Fruit fly (Drosophila melanogaster) whole organism, embryonic: ENCODE results near the gene CG31637.

Experiments used
- Atf3 ChIP-seq: fragments of 200-800 bp; sonication (Bioruptor generic); optimal IDR thresholded peaks from 3 replicates; lab custom pipeline; 2016; ENCODE audit warnings: missing biosample characterization, missing genetic modification characterization
- Bdp1 ChIP-seq: fragments of 200-800 bp; sonication (Bioruptor generic); optimal IDR thresholded peaks from 3 replicates; lab custom pipeline; 2016; ENCODE audit warnings: missing biosample characterization, missing genetic modification characterization
- Bgb ChIP-seq: fragments of 200-800 bp; sonication (Bioruptor generic); IDR thresholded peaks from 2 replicates; pipeline ENCODE4 v1.3.6; 2022; ENCODE audit warnings: missing biosample characterization, missing genetic modification characterization; ENCODE audit not compliant: partially characterized antibody
- Bteb2 ChIP-seq: fragments of 200-800 bp; sonication (Bioruptor generic); optimal IDR thresholded peaks from 2 replicates; lab custom pipeline; 2016; ENCODE audit warnings: missing biosample characterization, missing genetic modification characterization
- CG1024 ChIP-seq: fragments of 200-800 bp; sonication (Bioruptor generic); IDR thresholded peaks from 2 replicates; pipeline ENCODE4 v1.3.6; 2022; ENCODE audit warnings: missing biosample characterization, missing genetic modification characterization
- CG10565 ChIP-seq: fragments of 200-800 bp; sonication (Bioruptor generic); optimal IDR thresholded peaks from 3 replicates; lab custom pipeline; 2016; ENCODE audit warnings: missing biosample characterization, mild to moderate bottlenecking, missing genetic modification characterization
- CG11247 ChIP-seq: fragments of 200-800 bp; sonication (Bioruptor generic); IDR thresholded peaks from 2 replicates; pipeline ENCODE4 v1.3.6; 2022; ENCODE audit warnings: missing biosample characterization, missing genetic modification characterization
- CG11560 ChIP-seq: fragments of 200-800 bp; sonication (Bioruptor generic); IDR thresholded peaks from 3 replicates; pipeline ENCODE4 v1.3.6; 2022; ENCODE audit warnings: missing biosample characterization, missing genetic modification characterization
- CG14860 ChIP-seq: fragments of 200-800 bp; sonication (Bioruptor generic); IDR thresholded peaks from 3 replicates; pipeline ENCODE4 v1.3.6; 2022; ENCODE audit warnings: missing biosample characterization, missing genetic modification characterization; ENCODE audit not compliant: partially characterized antibody
- CG15011 ChIP-seq: fragments of 200-800 bp; sonication (Bioruptor generic); optimal IDR thresholded peaks from 3 replicates; lab custom pipeline; 2018; ENCODE audit warnings: missing biosample characterization, mild to moderate bottlenecking, missing genetic modification characterization
- CG15601 ChIP-seq: fragments of 200-800 bp; sonication (Bioruptor generic); optimal IDR thresholded peaks from 3 replicates; lab custom pipeline; 2019; ENCODE audit warnings: missing biosample characterization, mild to moderate bottlenecking, missing genetic modification characterization, moderate library complexity
- CG16863 ChIP-seq: fragments of 200-800 bp; sonication (Bioruptor generic); optimal IDR thresholded peaks from 3 replicates; lab custom pipeline; 2016; ENCODE audit warnings: missing biosample characterization, missing genetic modification characterization
- CG18476 ChIP-seq: fragments of 200-800 bp; sonication (Bioruptor generic); optimal IDR thresholded peaks from 2 replicates; lab custom pipeline; 2016; ENCODE audit warnings: missing biosample characterization, mild to moderate bottlenecking, missing genetic modification characterization
- CG30431 ChIP-seq: fragments of 200-800 bp; sonication (Bioruptor generic); optimal IDR thresholded peaks from 2 replicates; lab custom pipeline; 2017; ENCODE audit warnings: missing biosample characterization, missing genetic modification characterization
- CG3065 ChIP-seq: fragments of 200-800 bp; sonication (Bioruptor generic); optimal IDR thresholded peaks from 2 replicates; lab custom pipeline; 2016; ENCODE audit warnings: missing biosample characterization, missing genetic modification characterization
- CG3995 ChIP-seq: fragments of 200-800 bp; sonication (Bioruptor generic); optimal IDR thresholded peaks from 3 replicates; lab custom pipeline; 2016; ENCODE audit warnings: missing biosample characterization, missing genetic modification characterization
- CG6791 ChIP-seq: fragments of 200-800 bp; sonication (Bioruptor generic); IDR thresholded peaks from 3 replicates; pipeline ENCODE4 v1.3.6; 2022; ENCODE audit warnings: missing biosample characterization, missing genetic modification characterization; ENCODE audit not compliant: partially characterized antibody
- CG7372 ChIP-seq: fragments of 200-800 bp; sonication (Bioruptor generic); IDR thresholded peaks from 2 replicates; pipeline ENCODE4 v1.3.6; 2022; ENCODE audit warnings: missing biosample characterization, missing genetic modification characterization
- CG8281 ChIP-seq: fragments of 200-800 bp; sonication (Bioruptor generic); optimal IDR thresholded peaks from 2 replicates; lab custom pipeline; 2018; ENCODE audit warnings: missing biosample characterization, mild to moderate bottlenecking, missing genetic modification characterization, moderate library complexity
- CHES-1-like ChIP-seq: fragments of 200-800 bp; sonication (Bioruptor generic); optimal IDR thresholded peaks from 2 replicates; lab custom pipeline; 2016; ENCODE audit warnings: missing biosample characterization, missing genetic modification characterization
- HLH4C ChIP-seq: fragments of 200-800 bp; sonication (Bioruptor generic); IDR thresholded peaks from 3 replicates; pipeline ENCODE4 v1.3.6; 2022; ENCODE audit warnings: missing biosample characterization, missing genetic modification characterization; ENCODE audit not compliant: partially characterized antibody
- HmgD ChIP-seq: fragments of 200-800 bp; sonication (Bioruptor generic); optimal IDR thresholded peaks from 3 replicates; lab custom pipeline; 2016; ENCODE audit warnings: missing biosample characterization, missing genetic modification characterization
- Kr ChIP-seq: fragments of 200-800 bp; sonication (Bioruptor generic); optimal IDR thresholded peaks from 2 replicates; lab custom pipeline; 2017; ENCODE audit warnings: missing biosample characterization, mild to moderate bottlenecking, missing genetic modification characterization
- Lim3 ChIP-seq: fragments of 200-800 bp; sonication (Bioruptor generic); IDR thresholded peaks from 2 replicates; pipeline ENCODE4 v1.3.6; 2022; ENCODE audit warnings: missing biosample characterization, missing genetic modification characterization
- Max ChIP-seq: fragments of 200-800 bp; sonication (Bioruptor generic); optimal IDR thresholded peaks from 2 replicates; lab custom pipeline; 2016; ENCODE audit warnings: missing biosample characterization, mild to moderate bottlenecking, missing genetic modification characterization
- Pdp1 ChIP-seq, 2 experiments: fragments of 200-800 bp; sonication (Bioruptor generic); optimal IDR thresholded peaks; 3 replicates each; lab custom pipeline; 2016; ENCODE audit warnings: missing biosample characterization in 2 of 2, missing genetic modification characterization in 2 of 2, mild to moderate bottlenecking in 1 of 2, moderate library complexity in 1 of 2
- Scr ChIP-seq: fragments of 200-800 bp; sonication (Bioruptor generic); IDR thresholded peaks from 2 replicates; pipeline ENCODE4 v1.3.6; 2022; ENCODE audit warnings: missing biosample characterization, missing genetic modification characterization; ENCODE audit not compliant: partially characterized antibody
- Six4 ChIP-seq: fragments of 200-800 bp; sonication (Bioruptor generic); optimal IDR thresholded peaks from 2 replicates; lab custom pipeline; 2016; ENCODE audit warnings: missing biosample characterization, missing genetic modification characterization
- Sox100B ChIP-seq: fragments of 200-800 bp; sonication (Bioruptor generic); optimal IDR thresholded peaks from 3 replicates; lab custom pipeline; 2018; ENCODE audit warnings: missing biosample characterization, mild to moderate bottlenecking, missing genetic modification characterization
- Stat92E ChIP-seq, 3 experiments: fragments of >200 bp in 2 of 3; fragments of 200-800 bp in 1 of 3; sonication (Bioruptor generic) in 1 of 3; optimal IDR thresholded peaks; 2 replicates each; lab custom pipeline; 2017 to 2019; ENCODE audit warnings: missing biosample characterization in 3 of 3, missing genetic modification characterization in 3 of 3, mild to moderate bottlenecking in 1 of 3, moderate library complexity in 1 of 3
- ab ChIP-seq: fragments of 200-800 bp; sonication (Bioruptor generic); optimal IDR thresholded peaks from 2 replicates; lab custom pipeline; 2016; ENCODE audit warnings: missing biosample characterization, missing genetic modification characterization
- ash1 ChIP-seq: fragments of 200-800 bp; sonication (Bioruptor generic); optimal IDR thresholded peaks from 2 replicates; lab custom pipeline; 2018; ENCODE audit warnings: missing biosample characterization, mild to moderate bottlenecking, missing genetic modification characterization
- btn ChIP-seq: fragments of 200-800 bp; sonication (Bioruptor generic); optimal IDR thresholded peaks from 2 replicates; lab custom pipeline; 2016; ENCODE audit warnings: missing biosample characterization, missing genetic modification characterization
- dan ChIP-seq: fragments of 200-800 bp; sonication (Bioruptor generic); IDR thresholded peaks from 2 replicates; pipeline ENCODE4 v1.3.6; 2022; ENCODE audit warnings: missing biosample characterization, missing genetic modification characterization
- disco-r ChIP-seq: fragments of 200-800 bp; sonication (Bioruptor generic); optimal IDR thresholded peaks from 2 replicates; lab custom pipeline; 2016; ENCODE audit warnings: missing biosample characterization, missing genetic modification characterization
- eyg ChIP-seq: fragments of 200-800 bp; sonication (Bioruptor generic); optimal IDR thresholded peaks from 3 replicates; lab custom pipeline; 2016; ENCODE audit warnings: missing biosample characterization, missing genetic modification characterization
- ind ChIP-seq: fragments of 200-800 bp; sonication (Bioruptor generic); optimal IDR thresholded peaks from 3 replicates; lab custom pipeline; 2016; ENCODE audit warnings: missing biosample characterization, missing genetic modification characterization
- insv ChIP-seq, 2 experiments: fragments of 200-800 bp; sonication (Bioruptor generic); optimal IDR thresholded peaks; 3 replicates each; lab custom pipeline; 2016 to 2018; ENCODE audit warnings: missing biosample characterization in 2 of 2, missing genetic modification characterization in 2 of 2
- mam ChIP-seq: fragments of 200-800 bp; sonication (Bioruptor generic); optimal IDR thresholded peaks from 3 replicates; lab custom pipeline; 2016; ENCODE audit warnings: missing biosample characterization, missing genetic modification characterization
- nau ChIP-seq: fragments of 200-800 bp; sonication (Bioruptor generic); optimal IDR thresholded peaks from 3 replicates; lab custom pipeline; 2017; ENCODE audit warnings: missing biosample characterization, mild to moderate bottlenecking, missing genetic modification characterization, missing genetic modification reagents
- pan ChIP-seq, 4 experiments: fragments of >200 bp in 3 of 4; fragments of 200-800 bp in 1 of 4; sonication (Bioruptor generic) in 1 of 4; optimal IDR thresholded peaks in 3 of 4; IDR thresholded peaks in 1 of 4; 2 replicates each; pipeline versions ENCODE4 v1.3.6 to Lab custom; 2017 to 2022; ENCODE audit warnings: missing biosample characterization in 2 of 4, missing genetic modification characterization in 2 of 4, mixed read lengths in 1 of 4
- peb ChIP-seq: fragments of 200-800 bp; sonication (Bioruptor generic); IDR thresholded peaks from 2 replicates; pipeline ENCODE4 v1.3.6; 2022; ENCODE audit warnings: missing biosample characterization, missing genetic modification characterization
- psq ChIP-seq: fragments of 200-800 bp; sonication (Bioruptor generic); optimal IDR thresholded peaks from 2 replicates; lab custom pipeline; 2017; ENCODE audit warnings: missing biosample characterization, missing genetic modification characterization
- row ChIP-seq: fragments of 200-800 bp; sonication (Bioruptor generic); IDR thresholded peaks from 3 replicates; pipeline ENCODE4 v1.3.6; 2022; ENCODE audit warnings: missing biosample characterization, missing genetic modification characterization
- so ChIP-seq: fragments of 200-800 bp; sonication (Bioruptor generic); IDR thresholded peaks from 3 replicates; pipeline ENCODE4 v1.3.6; 2022; ENCODE audit warnings: missing biosample characterization, missing genetic modification characterization
- toy ChIP-seq: fragments of 200-800 bp; sonication (Bioruptor generic); IDR thresholded peaks from 2 replicates; pipeline ENCODE4 v1.3.6; 2022; ENCODE audit warnings: missing biosample characterization, missing genetic modification characterization
- ttk ChIP-seq: fragments of 200-800 bp; sonication (Bioruptor generic); IDR thresholded peaks from 2 replicates; pipeline ENCODE4 v2.1.2; 2022; ENCODE audit warnings: missing biosample characterization, missing genetic modification characterization
- tup ChIP-seq: fragments of 200-800 bp; sonication (Bioruptor generic); optimal IDR thresholded peaks from 2 replicates; lab custom pipeline; 2016; ENCODE audit warnings: missing biosample characterization, mild to moderate bottlenecking, missing genetic modification characterization, moderate library complexity
- wek ChIP-seq: fragments of 200-800 bp; sonication (Bioruptor generic); optimal IDR thresholded peaks from 3 replicates; lab custom pipeline; 2018; ENCODE audit warnings: missing biosample characterization, mild to moderate bottlenecking, missing genetic modification characterization, moderate library complexity

The CG31637 gene

dm6 chr2L:6455955-6456599 is 42.4 kb upstream of the CG31637 start, which contains the start of gene frj (continued):
- TF ChIP-seq pan (optimal IDR thresholded peaks at IDR 0.05; lab: Kevin White, UChicago) (no peak), pan (GFP tag; optimal IDR thresholded peaks at IDR 0.05 in 1 of 2, IDR thresholded peaks at IDR 0.05 in 1 of 2) (no peak), HmgD (GFP tag; lab: Kevin White, UChicago) (peak; percentile 76), Stat92E (GFP tag; optimal IDR thresholded peaks at IDR 0.05; lab: Kevin White, UChicago) (peak in 2 of 3 experiments; percentile 47 to 54), CG3065 (GFP tag; lab: Kevin White, UChicago) (peak; percentile 47), insv (GFP tag; optimal IDR thresholded peaks at IDR 0.05; lab: Kevin White, UChicago) (peak in 1 of 2 experiments; percentile 32), Max (GFP tag; lab: Kevin White, UChicago) (peak; percentile 29), Six4 (GFP tag; lab: Kevin White, UChicago) (peak; percentile 32), peb (GFP tag; lab: Robert Waterston, UW) (no peak; the same call in 1 of the 2 replicates), CG10565 (GFP tag; lab: Kevin White, UChicago) (no peak), Bteb2 (GFP tag; lab: Kevin White, UChicago) (peak; percentile 33), Pdp1 (GFP tag; optimal IDR thresholded peaks at IDR 0.05; lab: Kevin White, UChicago) (peak; percentile 56 to 65), so (GFP tag; lab: Robert Waterston, UW) (no peak), btn (GFP tag; lab: Kevin White, UChicago) (no peak), CG3995 (GFP tag; lab: Kevin White, UChicago) (peak; percentile 59), CG16863 (GFP tag; lab: Kevin White, UChicago) (peak; percentile 57), CG30431 (GFP tag; lab: Kevin White, UChicago) (peak; percentile 51), mam (GFP tag; lab: Kevin White, UChicago) (peak; percentile 80), CG11560 (no peak), wek (GFP tag; lab: Kevin White, UChicago) (no peak), Kr (no peak), nau (GFP tag; lab: Kevin White, UChicago) (no peak), CG8281 (tag; lab: Kevin White, UChicago) (peak; percentile 24), Lim3 (GFP tag; lab: Robert Waterston, UW) (no peak), ind (GFP tag; lab: Kevin White, UChicago) (peak; percentile 73), ab (GFP tag; lab: Kevin White, UChicago) (peak; percentile 33), tup (GFP tag; lab: Kevin White, UChicago) (no peak), disco-r (GFP tag; lab: Kevin White, UChicago) (no peak), CHES-1-like (GFP tag; lab: Kevin White, UChicago) (peak; percentile 71), ttk (peak; percentile 51; the same call in 1 of the 2 replicates), CG15011 (GFP tag; lab: Kevin White, UChicago) (peak; percentile 19), CG11247 (GFP tag; lab: Robert Waterston, UW) (peak; percentile 56), ash1 (GFP tag; lab: Kevin White, UChicago) (no peak), Sox100B (GFP tag; lab: Kevin White, UChicago) (no peak), Bdp1 (peak; percentile 60), dan (GFP tag; lab: Robert Waterston, UW) (no peak), CG18476 (GFP tag; lab: Kevin White, UChicago) (peak; percentile 33), HLH4C (0 out of 3 replicates have a peak, but pooled peaks have one; percentile 45), Bgb (GFP tag; lab: Robert Waterston, UW) (peak; percentile 59; the same call in 1 of the 2 replicates), CG15601 (tag; lab: Kevin White, UChicago) (peak; percentile 46), CG1024 (GFP tag; lab: Robert Waterston, UW) (peak; percentile 79), row (GFP tag; lab: Robert Waterston, UW) (peak; percentile 90), CG14860 (GFP tag; lab: Robert Waterston, UW) (peak; percentile 60; the same call in 2 of the 3 replicates), psq (peak; percentile 50), eyg (GFP tag; lab: Kevin White, UChicago) (peak; percentile 42), toy (GFP tag; lab: Robert Waterston, UW) (no peak), Scr (peak; percentile 71), CG7372 (GFP tag; lab: Robert Waterston, UW) (no peak), CG6791 (GFP tag; lab: Robert Waterston, UW) (peak; percentile 37; the same call in 2 of the 3 replicates), Atf3 (peak; percentile 60)
